Worm (Caenorhabditis elegans) whole organism, young adult: ENCODE results near the gene Y22D7AL.4.
A peak's percentile ranks its signal among the peaks of the same experiment; 100 is the strongest.

ENCODE experiments used
- ceh-79 ChIP-seq: sonication (generic microtip); optimal IDR thresholded peaks from 2 replicates; lab custom pipeline; 2017; ENCODE audit warnings: mild to moderate bottlenecking, missing genetic modification characterization, missing compliant biosample characterization
- gei-17 ChIP-seq: fragments of 200-800 bp; sonication (Bioruptor generic); optimal IDR thresholded peaks from 2 replicates; lab custom pipeline; 2018; ENCODE audit warnings: mild to moderate bottlenecking, missing genetic modification characterization, missing compliant biosample characterization
- hlh-12 ChIP-seq: sonication (generic microtip); optimal IDR thresholded peaks from 2 replicates; lab custom pipeline; 2016; ENCODE audit warnings: missing genetic modification characterization, missing compliant biosample characterization
- ztf-3 ChIP-seq: fragments of 200-800 bp; sonication (Bioruptor generic); optimal IDR thresholded peaks from 2 replicates; lab custom pipeline; 2018; ENCODE audit warnings: mild to moderate bottlenecking, missing genetic modification characterization, missing compliant biosample characterization

- TF ChIP-seq hlh-12 (tag; lab: Kevin White, UChicago) (peak; percentile 35), gei-17 (GFP tag; lab: Kevin White, UChicago) (peak; percentile 32), ceh-79 (tag; lab: Kevin White, UChicago) (peak; percentile 63), ztf-3 (GFP tag; lab: Kevin White, UChicago) (peak; percentile 29)
Observed at ce11 chrIII:1616245-1617026, 10.0 kb upstream of the Y22D7AL.4 start.
